Worm (Caenorhabditis elegans) whole organism, L4 larva: ENCODE data around the gene srh-21.

Source experiments
- F49E8.2 ChIP-seq: sonication (generic microtip); optimal IDR thresholded peaks from 2 replicates; lab custom pipeline; 2016; ENCODE audit warnings: missing compliant biosample characterization, mild to moderate bottlenecking, missing genetic modification characterization, borderline replicate concordance
- php-3 ChIP-seq: fragments of 200-800 bp; sonication (Bioruptor generic); IDR thresholded peaks from 2 replicates; pipeline ENCODE4 v1.3.6; 2022; ENCODE audit warnings: missing genetic modification reagents, missing genetic modification characterization, missing compliant biosample characterization

ce11 chrV:4894971-4895370 lies 31.5 kb upstream of the srh-21 start, which contains the start of gene ugt-11:
- TF ChIP-seq php-3 (GFP tag; lab: Robert Waterston, UW), result no peak
- no peak for TF ChIP-seq F49E8.2 (tag; lab: Kevin White, UChicago)
